Fruit fly (Drosophila melanogaster) whole organism, embryonic: ENCODE measurements around the gene UGP.

Experiments
- B-H1 ChIP-seq: fragments of 200-800 bp; sonication (Bioruptor generic); IDR thresholded peaks from 3 replicates; pipeline ENCODE4 v1.3.6; 2022; ENCODE audit warnings: missing biosample characterization, missing genetic modification characterization
- Bteb2 ChIP-seq: fragments of 200-800 bp; sonication (Bioruptor generic); optimal IDR thresholded peaks from 2 replicates; lab custom pipeline; 2016; ENCODE audit warnings: missing biosample characterization, missing genetic modification characterization
- CG10147 ChIP-seq: fragments of 200-800 bp; sonication (Bioruptor generic); optimal IDR thresholded peaks from 2 replicates; lab custom pipeline; 2019; ENCODE audit warnings: missing biosample characterization, mild to moderate bottlenecking, missing genetic modification characterization, moderate library complexity
- CG12071 ChIP-seq: fragments of 200-800 bp; sonication (Bioruptor generic); optimal IDR thresholded peaks from 3 replicates; lab custom pipeline; 2018; ENCODE audit warnings: missing biosample characterization, mild to moderate bottlenecking, missing genetic modification characterization
- CG14441 ChIP-seq: fragments of 200-800 bp; sonication (Bioruptor generic); IDR thresholded peaks from 2 replicates; pipeline ENCODE4 v1.3.6; 2022; ENCODE audit warnings: missing biosample characterization, missing genetic modification characterization
- CG14965 ChIP-seq: fragments of 200-800 bp; sonication (Bioruptor generic); optimal IDR thresholded peaks from 2 replicates; lab custom pipeline; 2016; ENCODE audit warnings: missing biosample characterization, missing genetic modification characterization, borderline replicate concordance
- CG15011 ChIP-seq: fragments of 200-800 bp; sonication (Bioruptor generic); optimal IDR thresholded peaks from 3 replicates; lab custom pipeline; 2018; ENCODE audit warnings: missing biosample characterization, mild to moderate bottlenecking, missing genetic modification characterization
- CG1602 ChIP-seq: fragments of 200-800 bp; sonication (Bioruptor generic); optimal IDR thresholded peaks from 3 replicates; lab custom pipeline; 2016; ENCODE audit warnings: missing biosample characterization, missing genetic modification characterization
- CG16813 ChIP-seq: fragments of 200-800 bp; sonication (Bioruptor generic); IDR thresholded peaks from 3 replicates; pipeline ENCODE4 v1.3.6; 2022; ENCODE audit warnings: missing biosample characterization, missing genetic modification characterization; ENCODE audit not compliant: partially characterized antibody
- CG17912 ChIP-seq: fragments of 200-800 bp; sonication (Bioruptor generic); optimal IDR thresholded peaks from 2 replicates; lab custom pipeline; 2018; ENCODE audit warnings: missing biosample characterization, mild to moderate bottlenecking, missing genetic modification characterization
- CG18262 ChIP-seq: fragments of 200-800 bp; optimal IDR thresholded peaks from 3 replicates; lab custom pipeline; 2019; ENCODE audit warnings: missing biosample characterization, mild to moderate bottlenecking, missing genetic modification characterization, moderate library complexity
- CG18476 ChIP-seq: fragments of 200-800 bp; sonication (Bioruptor generic); optimal IDR thresholded peaks from 2 replicates; lab custom pipeline; 2016; ENCODE audit warnings: missing biosample characterization, mild to moderate bottlenecking, missing genetic modification characterization
- CG30403 ChIP-seq: fragments of 200-800 bp; sonication (Bioruptor generic); optimal IDR thresholded peaks from 3 replicates; lab custom pipeline; 2016; ENCODE audit warnings: missing biosample characterization, missing genetic modification characterization
- CG31224 ChIP-seq: fragments of 200-800 bp; sonication (Bioruptor generic); IDR thresholded peaks from 2 replicates; pipeline ENCODE4 v1.3.6; 2022; ENCODE audit warnings: missing biosample characterization, missing genetic modification characterization
- CG3847 ChIP-seq: fragments of 200-800 bp; sonication (Bioruptor generic); IDR thresholded peaks from 2 replicates; pipeline ENCODE4 v1.3.6; 2022; ENCODE audit warnings: missing biosample characterization, missing genetic modification characterization
- CG43689 ChIP-seq: fragments of 200-800 bp; sonication (Bioruptor generic); IDR thresholded peaks from 2 replicates; pipeline ENCODE4 v1.3.6; 2022; ENCODE audit warnings: missing biosample characterization, missing genetic modification characterization
- CG6654 ChIP-seq: fragments of 200-800 bp; sonication (Bioruptor generic); optimal IDR thresholded peaks from 2 replicates; lab custom pipeline; 2017; ENCODE audit warnings: missing biosample characterization, mild to moderate bottlenecking, missing genetic modification characterization
- CG7987 ChIP-seq: fragments of 200-800 bp; sonication (Bioruptor generic); optimal IDR thresholded peaks from 2 replicates; lab custom pipeline; 2018; ENCODE audit warnings: missing biosample characterization, mild to moderate bottlenecking, missing genetic modification characterization, moderate library complexity
- CG8765 ChIP-seq: fragments of 200-800 bp; sonication (Bioruptor generic); IDR thresholded peaks from 2 replicates; pipeline ENCODE4 v1.3.6; 2022; ENCODE audit warnings: missing biosample characterization, missing genetic modification characterization
- CG8924 ChIP-seq: fragments of 200-800 bp; optimal IDR thresholded peaks from 3 replicates; lab custom pipeline; 2019; ENCODE audit warnings: missing biosample characterization, mild to moderate bottlenecking, missing genetic modification characterization, moderate library complexity
- CG9932 ChIP-seq: fragments of 200-800 bp; sonication (Bioruptor generic); IDR thresholded peaks from 2 replicates; pipeline ENCODE4 v1.3.6; 2022; ENCODE audit warnings: missing biosample characterization, missing genetic modification characterization
- CkIIα-i1 ChIP-seq: fragments of 200-800 bp; sonication (Bioruptor generic); IDR thresholded peaks from 2 replicates; pipeline ENCODE4 v1.3.6; 2022; ENCODE audit warnings: missing biosample characterization, missing genetic modification characterization
- CoRest ChIP-seq: fragments of 200-800 bp; sonication (Bioruptor generic); optimal IDR thresholded peaks from 3 replicates; lab custom pipeline; 2018; ENCODE audit warnings: missing biosample characterization, mild to moderate bottlenecking, missing genetic modification characterization, moderate library complexity
- D19A ChIP-seq: fragments of 200-800 bp; optimal IDR thresholded peaks from 3 replicates; lab custom pipeline; 2019; ENCODE audit warnings: missing biosample characterization, mild to moderate bottlenecking, missing genetic modification characterization, moderate library complexity
- Dbx ChIP-seq: fragments of 200-800 bp; sonication (Bioruptor generic); IDR thresholded peaks from 3 replicates; pipeline ENCODE4 v1.3.6; 2022; ENCODE audit warnings: missing biosample characterization, missing genetic modification characterization
- Eip74EF ChIP-seq, 2 experiments: fragments of 200-800 bp in 1 of 2; fragments of >200 bp in 1 of 2; sonication (Bioruptor generic) in 1 of 2; optimal IDR thresholded peaks; 2 replicates each; lab custom pipeline; 2017 to 2019; ENCODE audit warnings: missing biosample characterization in 2 of 2, missing genetic modification characterization in 2 of 2, mild to moderate bottlenecking in 1 of 2, moderate library complexity in 1 of 2
- Hmr ChIP-seq: fragments of 200-800 bp; sonication (Bioruptor generic); optimal IDR thresholded peaks from 3 replicates; lab custom pipeline; 2017; ENCODE audit warnings: mild to moderate bottlenecking, missing biosample characterization, missing genetic modification reagents, missing genetic modification characterization
- Hmx ChIP-seq: fragments of 200-800 bp; sonication (Bioruptor generic); optimal IDR thresholded peaks from 2 replicates; lab custom pipeline; 2016; ENCODE audit warnings: missing biosample characterization, missing genetic modification characterization
- Hr3 ChIP-seq: fragments of 200-800 bp; sonication (Bioruptor generic); optimal IDR thresholded peaks from 3 replicates; lab custom pipeline; 2016; ENCODE audit warnings: missing biosample characterization, missing genetic modification characterization
- Hr78 ChIP-seq, 2 experiments: fragments of 200-800 bp in 1 of 2; fragments of >200 bp in 1 of 2; sonication (Bioruptor generic) in 1 of 2; optimal IDR thresholded peaks; 2 replicates each; lab custom pipeline; 2017 to 2019; ENCODE audit warnings: missing biosample characterization in 2 of 2, missing genetic modification characterization in 2 of 2, mild to moderate bottlenecking in 1 of 2, moderate library complexity in 1 of 2
- Hsf ChIP-seq: fragments of 200-800 bp; sonication (Bioruptor generic); optimal IDR thresholded peaks from 3 replicates; lab custom pipeline; 2016; ENCODE audit warnings: missing biosample characterization, missing genetic modification characterization
- Lhr ChIP-seq: fragments of 200-800 bp; sonication (Bioruptor generic); optimal IDR thresholded peaks from 3 replicates; lab custom pipeline; 2017; ENCODE audit warnings: mild to moderate bottlenecking, missing biosample characterization, missing genetic modification reagents, missing genetic modification characterization
- Med ChIP-seq: fragments of 200-800 bp; sonication (Bioruptor generic); peaks from one replicate; lab custom pipeline; 2016; ENCODE audit warnings: missing biosample characterization, missing genetic modification characterization, mild to moderate bottlenecking, inconsistent platforms, moderate library complexity
- NK7.1 ChIP-seq: fragments of 200-800 bp; sonication (Bioruptor generic); optimal IDR thresholded peaks from 3 replicates; lab custom pipeline; 2016; ENCODE audit warnings: missing biosample characterization, missing genetic modification characterization
- Rx ChIP-seq: fragments of 200-800 bp; sonication (Bioruptor generic); IDR thresholded peaks from 2 replicates; pipeline ENCODE4 v1.3.6; 2022; ENCODE audit warnings: missing biosample characterization, missing genetic modification characterization
- amos ChIP-seq: fragments of 200-800 bp; sonication (Bioruptor generic); IDR thresholded peaks from 2 replicates; pipeline ENCODE4 v1.3.6; 2022; ENCODE audit warnings: missing biosample characterization, missing genetic modification characterization; ENCODE audit not compliant: partially characterized antibody
- dan ChIP-seq: fragments of 200-800 bp; sonication (Bioruptor generic); IDR thresholded peaks from 2 replicates; pipeline ENCODE4 v1.3.6; 2022; ENCODE audit warnings: missing biosample characterization, missing genetic modification characterization
- fd102C ChIP-seq: fragments of 200-800 bp; sonication (Bioruptor generic); optimal IDR thresholded peaks from 2 replicates; lab custom pipeline; 2018; ENCODE audit warnings: missing biosample characterization, mild to moderate bottlenecking, missing genetic modification characterization, moderate library complexity
- fd96Cb ChIP-seq: fragments of 200-800 bp; sonication (Bioruptor generic); optimal IDR thresholded peaks from 2 replicates; lab custom pipeline; 2018; ENCODE audit warnings: missing biosample characterization, mild to moderate bottlenecking, missing genetic modification characterization, moderate library complexity
- gce ChIP-seq: fragments of 200-800 bp; sonication (Bioruptor generic); IDR thresholded peaks from 3 replicates; pipeline ENCODE4 v1.3.6; 2022; ENCODE audit warnings: missing biosample characterization, missing genetic modification characterization
- klu ChIP-seq: fragments of 200-800 bp; sonication (Bioruptor generic); IDR thresholded peaks from 2 replicates; pipeline ENCODE4 v1.3.6; 2022; ENCODE audit warnings: missing biosample characterization, missing genetic modification characterization
- mld ChIP-seq: fragments of 200-800 bp; sonication (Bioruptor generic); IDR thresholded peaks from 3 replicates; pipeline ENCODE4 v1.3.6; 2022; ENCODE audit warnings: missing biosample characterization, missing genetic modification characterization; ENCODE audit not compliant: partially characterized antibody
- nom ChIP-seq: fragments of 200-800 bp; sonication (Bioruptor generic); optimal IDR thresholded peaks from 2 replicates; lab custom pipeline; 2017; ENCODE audit warnings: missing biosample characterization, missing genetic modification characterization, mild to moderate bottlenecking, moderate library complexity, missing genetic modification reagents
- odd ChIP-seq: fragments of 200-800 bp; sonication (Bioruptor generic); optimal IDR thresholded peaks from 2 replicates; lab custom pipeline; 2017; ENCODE audit warnings: missing biosample characterization, mild to moderate bottlenecking, missing genetic modification characterization
- pzg ChIP-seq: fragments of 200-800 bp; sonication (Bioruptor generic); optimal IDR thresholded peaks from 3 replicates; lab custom pipeline; 2018; ENCODE audit warnings: missing biosample characterization, mild to moderate bottlenecking, missing genetic modification characterization, moderate library complexity
- sens ChIP-seq: fragments of 200-800 bp; sonication (Bioruptor generic); peaks from one replicate; lab custom pipeline; 2016; ENCODE audit warnings: missing biosample characterization, missing genetic modification characterization
- so ChIP-seq: fragments of 200-800 bp; sonication (Bioruptor generic); IDR thresholded peaks from 3 replicates; pipeline ENCODE4 v1.3.6; 2022; ENCODE audit warnings: missing biosample characterization, missing genetic modification characterization
- sob ChIP-seq: fragments of 200-800 bp; sonication (Bioruptor generic); IDR thresholded peaks from 2 replicates; pipeline ENCODE4 v1.3.6; 2022; ENCODE audit warnings: missing biosample characterization, missing genetic modification characterization
- sqz ChIP-seq: fragments of 200-800 bp; sonication (Bioruptor generic); optimal IDR thresholded peaks from 3 replicates; lab custom pipeline; 2018; ENCODE audit warnings: missing biosample characterization, mild to moderate bottlenecking, missing genetic modification characterization
- twi ChIP-seq: fragments of 200-800 bp; optimal IDR thresholded peaks from 2 replicates; lab custom pipeline; 2019; ENCODE audit warnings: missing biosample characterization, mild to moderate bottlenecking, missing genetic modification characterization, moderate library complexity
- zfh1 ChIP-seq: fragments of 200-800 bp; sonication (Bioruptor generic); IDR thresholded peaks from 3 replicates; pipeline ENCODE4 v1.3.6; 2022; ENCODE audit warnings: missing biosample characterization, missing genetic modification characterization

UGP gene

DNA sequence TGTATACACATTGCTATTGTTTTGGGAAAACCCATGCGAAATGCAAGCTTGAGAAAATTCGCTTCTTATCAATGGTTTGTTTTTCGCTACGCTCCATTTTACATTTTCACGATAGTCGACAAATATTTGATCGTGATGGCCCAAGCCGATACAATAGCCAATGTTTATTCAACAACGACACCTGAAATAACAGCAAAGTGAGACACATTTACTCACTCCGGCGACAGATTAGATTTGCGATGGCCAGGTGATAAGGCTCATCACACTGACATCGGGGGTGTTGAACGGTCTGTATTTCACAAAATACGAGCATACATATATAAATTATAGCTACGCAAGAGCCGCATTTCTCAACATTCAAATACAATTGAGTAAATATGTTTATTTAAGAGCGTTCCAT is 38.4 kb upstream of the UGP start (continued):
- no peak for TF ChIP-seq amos (GFP tag; lab: Robert Waterston, UW)
- peak; percentile 94 for TF ChIP-seq CG12071 (GFP tag; lab: Kevin White, UChicago)
- no peak for TF ChIP-seq CkIIα-i1 (GFP tag; lab: Robert Waterston, UW)
- TF ChIP-seq D19A (tag; lab: Kevin White, UChicago) = peak; percentile 19
- TF ChIP-seq nom (GFP tag; lab: Kevin White, UChicago) = peak; percentile 60
- TF ChIP-seq B-H1 (GFP tag; lab: Robert Waterston, UW) = peak; percentile 15; the same call in 1 of the 3 replicates
- TF ChIP-seq gce (GFP tag; lab: Robert Waterston, UW) = no peak
- TF ChIP-seq CG9932 = no peak
- no peak for TF ChIP-seq fd96Cb (tag; lab: Kevin White, UChicago)
- TF ChIP-seq Hsf (GFP tag; lab: Kevin White, UChicago) = no peak
- TF ChIP-seq Dbx = peak; percentile 83; the same call in 2 of the 3 replicates
- TF ChIP-seq dan (GFP tag; lab: Robert Waterston, UW) = no peak
- TF ChIP-seq pzg (GFP tag; lab: Kevin White, UChicago) = peak; percentile 18
- TF ChIP-seq odd (GFP tag; lab: Kevin White, UChicago) = peak; percentile 47
- peak; percentile 35 for TF ChIP-seq CG18476 (GFP tag; lab: Kevin White, UChicago)
- no peak for TF ChIP-seq klu (GFP tag; lab: Robert Waterston, UW)
- no peak for TF ChIP-seq Eip74EF (GFP tag; optimal IDR thresholded peaks at IDR 0.05; lab: Kevin White, UChicago)
- TF ChIP-seq CG14965 = peak; percentile 42
- no peak for TF ChIP-seq mld (GFP tag; lab: Robert Waterston, UW)
- peak; percentile 55; the same call in 2 of the 3 replicates for TF ChIP-seq so (GFP tag; lab: Robert Waterston, UW)
- peak; percentile 94 for TF ChIP-seq CG7987 (GFP tag; lab: Kevin White, UChicago)
- TF ChIP-seq Hr78 (GFP tag; optimal IDR thresholded peaks at IDR 0.05; lab: Kevin White, UChicago) = no peak
- TF ChIP-seq Rx (GFP tag; lab: Robert Waterston, UW) = no peak
- peak; percentile 87 for TF ChIP-seq Hmr (GFP tag; lab: Kevin White, UChicago)
- TF ChIP-seq Med (GFP tag; lab: Kevin White, UChicago) = peak; percentile 92
- no peak for TF ChIP-seq CG16813 (GFP tag; lab: Robert Waterston, UW)
- TF ChIP-seq Hr3 (GFP tag; lab: Kevin White, UChicago) = no peak
- TF ChIP-seq Bteb2 (GFP tag; lab: Kevin White, UChicago) = peak; percentile 3
- TF ChIP-seq NK7.1 (GFP tag; lab: Kevin White, UChicago) = peak; percentile 75
- no peak for TF ChIP-seq CG1602
- TF ChIP-seq sens = peak; percentile 52
- peak; percentile 76 for TF ChIP-seq sob
- peak; percentile 80 for TF ChIP-seq fd102C (GFP tag; lab: Kevin White, UChicago)
- TF ChIP-seq CG10147 (GFP tag; lab: Kevin White, UChicago) = peak; percentile 63
- peak; percentile 33; the same call in 1 of the 2 replicates for TF ChIP-seq CG14441 (GFP tag; lab: Robert Waterston, UW)
- no peak for TF ChIP-seq CG43689 (GFP tag; lab: Robert Waterston, UW)
- no peak for TF ChIP-seq CG30403 (GFP tag; lab: Kevin White, UChicago)
- no peak for TF ChIP-seq CG8765
- TF ChIP-seq CG31224 = no peak
- peak; percentile 25 for TF ChIP-seq CG8924 (tag; lab: Kevin White, UChicago)
- peak; percentile 66 for TF ChIP-seq sqz
- peak; percentile 42 for TF ChIP-seq twi
- peak; percentile 46 for TF ChIP-seq CG18262
- no peak for TF ChIP-seq Lhr (GFP tag; lab: Kevin White, UChicago)
- TF ChIP-seq CG6654 (GFP tag; lab: Kevin White, UChicago) = no peak
- TF ChIP-seq CG17912 = peak; percentile 4
- peak; percentile 26 for TF ChIP-seq CoRest (tag; lab: Kevin White, UChicago)
- no peak for TF ChIP-seq Hmx (GFP tag; lab: Kevin White, UChicago)
- peak; percentile 87 for TF ChIP-seq CG15011 (GFP tag; lab: Kevin White, UChicago)
- no peak for TF ChIP-seq CG3847
- peak; percentile 59; the same call in 2 of the 3 replicates for TF ChIP-seq zfh1
